Fruit fly (Drosophila melanogaster) whole organism, pupa: ENCODE data around the gene gammaCOP.

Experiments used
- CG15710 ChIP-seq: fragments of 200-800 bp; sonication (Bioruptor generic); optimal IDR thresholded peaks from 2 replicates; lab custom pipeline; 2018; ENCODE audit warnings: missing biosample characterization, mild to moderate bottlenecking, missing genetic modification characterization, moderate library complexity
- CG9948 ChIP-seq: fragments of 200-800 bp; sonication (Bioruptor generic); optimal IDR thresholded peaks from 2 replicates; lab custom pipeline; 2018; ENCODE audit warnings: missing biosample characterization, mild to moderate bottlenecking, missing genetic modification characterization, moderate library complexity
- EcR ChIP-seq: fragments of 200-800 bp; sonication (Bioruptor generic); optimal IDR thresholded peaks from 3 replicates; lab custom pipeline; 2019; ENCODE audit warnings: missing biosample characterization, missing genetic modification characterization, mild to moderate bottlenecking, moderate library complexity, missing genetic modification reagents
- fd96Ca ChIP-seq: fragments of 200-800 bp; sonication (Bioruptor generic); IDR thresholded peaks from 3 replicates; pipeline ENCODE4 v1.3.6; 2022; ENCODE audit warnings: missing biosample characterization, missing genetic modification characterization
- rn ChIP-seq: fragments of 200-800 bp; sonication (Bioruptor generic); IDR thresholded peaks from 2 replicates; pipeline ENCODE4 v1.3.6; 2022; ENCODE audit warnings: missing biosample characterization, missing genetic modification characterization

- no peak for TF ChIP-seq rn
- TF ChIP-seq fd96Ca (GFP tag; lab: Robert Waterston, UW): no peak
- no peak for TF ChIP-seq CG9948 (tag; lab: Kevin White, UChicago)
- no peak for TF ChIP-seq EcR (GFP tag; lab: Kevin White, UChicago)
- no peak for TF ChIP-seq CG15710 (tag; lab: Kevin White, UChicago)
Observed at dm6 chr3R:31571885-31572292, at the start of gene gammaCOP.
